Worm (Caenorhabditis elegans): ENCODE data around the gene C29A12.6.

DNA sequence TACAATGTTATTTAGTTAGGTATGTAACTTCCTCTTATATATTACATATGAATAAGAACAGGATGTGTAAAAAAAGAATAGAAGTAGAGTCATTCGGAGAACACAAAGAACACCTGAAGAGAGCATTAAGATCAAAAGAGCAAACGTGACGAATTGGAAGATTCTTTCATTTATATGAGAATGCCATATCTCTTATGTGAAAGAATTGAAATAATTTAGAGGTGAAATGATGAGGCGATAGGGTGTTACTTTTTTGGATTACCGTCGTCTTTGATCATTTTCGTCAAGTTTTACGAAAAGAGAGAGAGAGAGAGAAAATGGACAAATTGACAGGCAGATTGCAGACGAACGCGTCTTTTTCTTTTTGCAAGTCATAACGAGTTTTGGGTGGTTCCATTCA lies 29.5 kb downstream of the C29A12.6 start:
- no peak for TF ChIP-seq lin-39 (tag; optimal IDR thresholded peaks at IDR 0.05)
- TF ChIP-seq unc-39 (tag; optimal IDR thresholded peaks at IDR 0.05) = no peak
- no peak for TF ChIP-seq nhr-77 (tag; optimal IDR thresholded peaks at IDR 0.05)
- no peak for TF ChIP-seq gmeb-1 (tag; optimal IDR thresholded peaks at IDR 0.05)
- TF ChIP-seq elt-3 (tag; optimal IDR thresholded peaks at IDR 0.05) = no peak
- no peak for TF ChIP-seq snpc-4 (tag; optimal IDR thresholded peaks at IDR 0.05)
